Worm (Caenorhabditis elegans) whole organism, L4 larva: ENCODE data around the gene dod-6.

Source experiments
- egl-43 ChIP-seq: fragments of 200-800 bp; sonication (Bioruptor generic); IDR thresholded peaks from 2 replicates; pipeline ENCODE4 v1.3.6; 2022; ENCODE audit warnings: missing genetic modification reagents, missing genetic modification characterization, missing compliant biosample characterization
- fkh-10 ChIP-seq: fragments of 150-350 bp; optimal IDR thresholded peaks from 2 replicates; lab custom pipeline; 2014; ENCODE audit warnings: missing biosample characterization, missing genetic modification reagents, missing genetic modification characterization
- hlh-30 ChIP-seq: sonication (generic microtip); optimal IDR thresholded peaks from 2 replicates; lab custom pipeline; 2017; ENCODE audit warnings: antibody characterized with exemption, mild to moderate bottlenecking, missing genetic modification characterization, missing compliant biosample characterization; ENCODE audit not compliant: insufficient read depth
- lin-1 ChIP-seq: fragments of 200-800 bp; sonication (Bioruptor generic); IDR thresholded peaks from 2 replicates; pipeline ENCODE4 v1.3.6; 2022; ENCODE audit warnings: missing genetic modification reagents, missing genetic modification characterization, missing compliant biosample characterization
- madf-5 ChIP-seq, 2 experiments: fragments of 200-800 bp; sonication (Bioruptor generic); IDR thresholded peaks; 2 replicates each; pipeline ENCODE4 v1.3.6; 2022; ENCODE audit warnings: missing compliant biosample characterization in 2 of 2, missing genetic modification characterization in 2 of 2
- madf-9 ChIP-seq: fragments of 200-800 bp; sonication (Bioruptor generic); conservative IDR thresholded peaks from 2 replicates; pipeline ENCODE4 v1.3.6; 2022; ENCODE audit warnings: missing genetic modification reagents, missing genetic modification characterization, missing compliant biosample characterization

DNA sequence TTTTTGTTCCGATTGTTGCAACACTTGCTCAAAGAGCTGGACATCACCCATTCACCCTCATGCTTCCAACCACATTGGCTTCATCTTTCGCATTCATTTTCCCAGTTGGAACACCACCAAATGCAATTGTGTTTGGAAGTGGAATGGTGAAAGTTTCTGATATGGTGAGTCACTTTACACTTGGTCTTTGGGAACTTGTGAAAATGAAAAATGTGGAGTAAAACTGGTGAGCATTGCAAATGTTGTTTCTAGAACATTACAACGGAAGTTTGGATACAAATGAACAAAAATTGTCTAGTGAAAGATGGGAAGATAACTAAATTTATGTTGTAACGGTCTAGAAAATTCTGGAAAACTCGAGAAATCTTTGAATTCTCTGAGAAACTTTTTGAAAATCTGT is 41.2 kb upstream of the dod-6 start:
- TF ChIP-seq madf-9 (GFP tag; lab: Robert Waterston, UW) (no peak), madf-5 (GFP tag; IDR thresholded peaks at IDR 0.05; lab: Robert Waterston, UW) (no peak), fkh-10 (GFP tag; lab: Kevin White, UChicago) (no peak), lin-1 (GFP tag; lab: Robert Waterston, UW) (no peak), hlh-30 (tag; lab: Kevin White, UChicago) (no peak), egl-43 (GFP tag; lab: Robert Waterston, UW) (no peak)
